Worm (Caenorhabditis elegans) whole organism, mixed stage, embryonic: ENCODE data around the gene ZC168.2.

Experiments used
- drap-1 ChIP-seq: fragments of 200-800 bp; sonication (Bioruptor generic); optimal IDR thresholded peaks from 3 replicates; lab custom pipeline; 2018; ENCODE audit warnings: mild to moderate bottlenecking, missing genetic modification characterization, missing compliant biosample characterization
- lin-13 ChIP-seq: fragments of 150-350 bp; optimal IDR thresholded peaks from 2 replicates; lab custom pipeline; 2014; ENCODE audit warnings: missing biosample characterization, missing genetic modification characterization
- mab-5 ChIP-seq: fragments of 150-350 bp; optimal IDR thresholded peaks from 2 replicates; lab custom pipeline; 2014; ENCODE audit warnings: missing biosample characterization, missing genetic modification characterization

DNA sequence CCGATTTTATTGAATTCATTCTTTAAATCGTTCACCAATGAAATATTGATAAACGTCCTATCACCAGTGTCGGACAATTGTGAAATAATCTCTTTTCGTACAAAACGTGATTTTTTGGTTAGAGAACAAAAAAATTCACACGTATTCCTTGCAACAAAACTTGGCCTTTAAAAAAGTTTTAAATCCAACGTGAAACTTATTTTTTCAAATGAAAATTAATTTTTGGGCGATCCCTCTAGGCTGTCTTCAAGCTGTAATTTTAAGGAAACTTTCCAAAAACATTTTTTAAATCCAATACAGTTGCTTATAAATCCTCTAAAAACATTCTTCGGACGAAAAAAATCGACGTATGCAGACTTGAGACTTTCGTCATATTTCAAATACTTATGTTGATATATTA lies 26.9 kb downstream of the ZC168.2 start, which contains the start of gene T25B9.5:
- TF ChIP-seq mab-5: no peak
- TF ChIP-seq lin-13 (tag; lab: Kevin White, UChicago): no peak
- TF ChIP-seq drap-1: no peak
